Fruit fly (Drosophila melanogaster): ENCODE measurements around the gene CG11837.

Gene CG11837

dm6 chr3R:29027122-29027521, 22.2 kb upstream of the CG11837 start, which contains the start of the genes eIF4E6 and CG1951 (continued):
- no peak for TF ChIP-seq CG12769 (tag; optimal IDR thresholded peaks at IDR 0.05)
- TF ChIP-seq cg (GFP tag; optimal IDR thresholded peaks at IDR 0.05) = no peak
- no peak for TF ChIP-seq CG3847 (GFP tag; IDR thresholded peaks at IDR 0.05)
- no peak for TF ChIP-seq CG8765 (GFP tag; IDR thresholded peaks at IDR 0.05)
- no peak for TF ChIP-seq CG4820 (GFP tag; optimal IDR thresholded peaks at IDR 0.05)
- TF ChIP-seq CG15601 (tag; optimal IDR thresholded peaks at IDR 0.05) = no peak
- no peak for TF ChIP-seq ftz-f1 (GFP tag; optimal IDR thresholded peaks at IDR 0.05)
- no peak for TF ChIP-seq D19B (GFP tag; optimal IDR thresholded peaks at IDR 0.05)
- TF ChIP-seq CG7786 (GFP tag; optimal IDR thresholded peaks at IDR 0.05) = no peak
- TF ChIP-seq ap (GFP tag; IDR thresholded peaks at IDR 0.05) = no peak
- TF ChIP-seq lab (GFP tag; optimal IDR thresholded peaks at IDR 0.05) = no peak
- no peak for TF ChIP-seq ems (GFP tag; optimal IDR thresholded peaks at IDR 0.05)
- no peak for TF ChIP-seq CG7928 (GFP tag; optimal IDR thresholded peaks at IDR 0.05)
- no peak for TF ChIP-seq ssp (GFP tag; IDR thresholded peaks at IDR 0.05)
- no peak for TF ChIP-seq Ssrp (tag; optimal IDR thresholded peaks at IDR 0.05)
- TF ChIP-seq jing (GFP tag; optimal IDR thresholded peaks at IDR 0.05) = no peak
- TF ChIP-seq Doc3 (GFP tag; IDR thresholded peaks at IDR 0.05; ENCODE audit: partially characterized antibody) = peak; percentile 95
- TF ChIP-seq HLHmδ (GFP tag; optimal IDR thresholded peaks at IDR 0.05) = no peak
- TF ChIP-seq mld (GFP tag; IDR thresholded peaks at IDR 0.05; ENCODE audit: partially characterized antibody) = peak; percentile 93
- TF ChIP-seq D19A (tag; optimal IDR thresholded peaks at IDR 0.05) = no peak
- no peak for TF ChIP-seq schlank (tag; optimal IDR thresholded peaks at IDR 0.05)
- TF ChIP-seq Meics (GFP tag; optimal IDR thresholded peaks at IDR 0.05) = no peak
- no peak for TF ChIP-seq crc (GFP tag; optimal IDR thresholded peaks at IDR 0.05)
- TF ChIP-seq E2f1 (GFP tag; IDR thresholded peaks at IDR 0.05) = no peak
- TF ChIP-seq hb (GFP tag; IDR thresholded peaks at IDR 0.05; ENCODE audit: partially characterized antibody) = peak; percentile 92
- no peak for TF ChIP-seq CG10366 (GFP tag; IDR thresholded peaks at IDR 0.05)
- no peak for TF ChIP-seq maf-S (GFP tag; optimal IDR thresholded peaks at IDR 0.05)
- no peak for TF ChIP-seq CG32772 (GFP tag; IDR thresholded peaks at IDR 0.05)
- peak; percentile 96 for TF ChIP-seq CG34224 (GFP tag; IDR thresholded peaks at IDR 0.05; ENCODE audit: partially characterized antibody)
- no peak for TF ChIP-seq CG31224 (GFP tag; IDR thresholded peaks at IDR 0.05)
- no peak for TF ChIP-seq hth (optimal IDR thresholded peaks at IDR 0.05)
- no peak for TF ChIP-seq twi (tag; optimal IDR thresholded peaks at IDR 0.05)
- TF ChIP-seq Hmx (GFP tag; optimal IDR thresholded peaks at IDR 0.05) = no peak
- no peak for TF ChIP-seq Aef1 (GFP tag; IDR thresholded peaks at IDR 0.05)
- TF ChIP-seq fru (optimal IDR thresholded peaks at IDR 0.05) = no peak

- TF ChIP-seq CG13624 (GFP tag; optimal IDR thresholded peaks at IDR 0.05) = no peak
- no peak for TF ChIP-seq CG18619 (GFP tag; optimal IDR thresholded peaks at IDR 0.05)
- TF ChIP-seq Ada2b (GFP tag; IDR thresholded peaks at IDR 0.05) = no peak
- no peak for TF ChIP-seq CG4707 (GFP tag; optimal IDR thresholded peaks at IDR 0.05)
- TF ChIP-seq Hmr (GFP tag; optimal IDR thresholded peaks at IDR 0.05) = no peak
- no peak for TF ChIP-seq CG4820 (GFP tag; optimal IDR thresholded peaks at IDR 0.05)
- TF ChIP-seq CG16779 (GFP tag; IDR thresholded peaks at IDR 0.05) = no peak
- TF ChIP-seq CG14860 (GFP tag; IDR thresholded peaks at IDR 0.05; ENCODE audit: partially characterized antibody) = no peak
- TF ChIP-seq br (optimal IDR thresholded peaks at IDR 0.05) = no peak
- TF ChIP-seq disco-r (GFP tag; optimal IDR thresholded peaks at IDR 0.05) = no peak
- TF ChIP-seq CTCF (GFP tag; optimal IDR thresholded peaks at IDR 0.05) = no peak
- TF ChIP-seq CG9876 (GFP tag; optimal IDR thresholded peaks at IDR 0.05) = no peak
- TF ChIP-seq CG10462 (GFP tag; optimal IDR thresholded peaks at IDR 0.05) = no peak
- no peak for TF ChIP-seq ranshi (GFP tag; IDR thresholded peaks at IDR 0.05)
- no peak for TF ChIP-seq CG18764 (GFP tag; optimal IDR thresholded peaks at IDR 0.05)
These were observed 16.8 kb upstream of the CG11837 start, which contains the start of gene Ssl2 for dm6 chr3R:29032542-29032941. Gene Ssl2, minus strand, starts transcription at chr3R:29032642.

All from whole organism, embryonic.